Fruit fly (Drosophila melanogaster): ENCODE measurements around the gene KrT95D.

KrT95D gene

dm6 chr3R:24037538-24038265 is 6.1 kb upstream of the KrT95D start, which contains the start of gene spas (continued):
- TF ChIP-seq CG8290 (GFP tag; optimal IDR thresholded peaks at IDR 0.05) (peak; percentile 73), CG8290 (tag; optimal IDR thresholded peaks at IDR 0.05) (peak in 1 of 2 experiments; percentile 83), H2.0 (GFP tag; IDR thresholded peaks at IDR 0.05) (peak; percentile 57; the same call in 1 of the 2 replicates), CG6854 (GFP tag; optimal IDR thresholded peaks at IDR 0.05) (no peak), Usf (GFP tag; optimal IDR thresholded peaks at IDR 0.05) (peak; percentile 26), cwo (GFP tag; optimal IDR thresholded peaks at IDR 0.05) (no peak), Poxn (GFP tag; IDR thresholded peaks at IDR 0.05) (peak; percentile 39; the same call in 1 of the 2 replicates), CG10431 (GFP tag; optimal IDR thresholded peaks at IDR 0.05) (no peak), twi (tag; optimal IDR thresholded peaks at IDR 0.05) (peak; percentile 46), HLH4C (GFP tag; IDR thresholded peaks at IDR 0.05; ENCODE audit: partially characterized antibody) (peak; percentile 87), insv (GFP tag; optimal IDR thresholded peaks at IDR 0.05) (no peak), ap (GFP tag; IDR thresholded peaks at IDR 0.05) (peak; percentile 69; the same call in 1 of the 2 replicates), fd102C (GFP tag; optimal IDR thresholded peaks at IDR 0.05) (peak; percentile 31), gsb-n (tag; optimal IDR thresholded peaks at IDR 0.05) (no peak), wdn (GFP tag; IDR thresholded peaks at IDR 0.05) (no peak; the same call in 1 of the 2 replicates), slp2 (GFP tag; optimal IDR thresholded peaks at IDR 0.05) (peak; percentile 80), dimm (GFP tag; IDR thresholded peaks at IDR 0.05) (peak; percentile 54), phol (tag; optimal IDR thresholded peaks at IDR 0.05) (peak; percentile 81), CG32772 (GFP tag; IDR thresholded peaks at IDR 0.05) (peak; percentile 87), pnt (GFP tag; optimal IDR thresholded peaks at IDR 0.05) (peak; percentile 65), Lim3 (GFP tag; IDR thresholded peaks at IDR 0.05) (no peak), CG15073 (GFP tag; optimal IDR thresholded peaks at IDR 0.05) (peak; percentile 26), Dfd (GFP tag; optimal IDR thresholded peaks at IDR 0.05) (no peak), CG10321 (GFP tag; IDR thresholded peaks at IDR 0.05) (no peak), CG13894 (tag; optimal IDR thresholded peaks at IDR 0.05) (peak; percentile 53), lmd (GFP tag; IDR thresholded peaks at IDR 0.05) (peak; percentile 74), row (GFP tag; IDR thresholded peaks at IDR 0.05) (peak; percentile 93), CG12391 (tag; optimal IDR thresholded peaks at IDR 0.05) (peak; percentile 81), ham (GFP tag; IDR thresholded peaks at IDR 0.05) (no peak), CG5245 (GFP tag; optimal IDR thresholded peaks at IDR 0.05) (peak; percentile 22), slou (GFP tag; optimal IDR thresholded peaks at IDR 0.05) (no peak), ara (GFP tag; IDR thresholded peaks at IDR 0.05) (peak; percentile 62), NK7.1 (GFP tag; optimal IDR thresholded peaks at IDR 0.05) (peak; percentile 62), CG32767 (GFP tag; IDR thresholded peaks at IDR 0.05) (no peak; the same call in 1 of the 2 replicates), gce (GFP tag; IDR thresholded peaks at IDR 0.05) (no peak), gt (GFP tag; IDR thresholded peaks at IDR 0.05) (peak; percentile 60; the same call in 1 of the 2 replicates), Awh (GFP tag; IDR thresholded peaks at IDR 0.05) (0 out of 2 replicates have a peak, but pooled peaks have one; percentile 25), ase (GFP tag; IDR thresholded peaks at IDR 0.05) (peak; percentile 53; the same call in 1 of the 3 replicates), Hmx (GFP tag; optimal IDR thresholded peaks at IDR 0.05) (no peak), CG13123 (GFP tag; optimal IDR thresholded peaks at IDR 0.05) (peak; percentile 52), Stat92E (GFP tag; optimal IDR thresholded peaks at IDR 0.05) (no peak), CG8281 (tag; optimal IDR thresholded peaks at IDR 0.05) (peak; percentile 24), CG33213 (GFP tag; optimal IDR thresholded peaks at IDR 0.05) (peak; percentile 5), CG8388 (GFP tag; optimal IDR thresholded peaks at IDR 0.05) (peak; percentile 66), CG17802 (tag; optimal IDR thresholded peaks at IDR 0.05) (peak; percentile 29), CG7745 (tag; optimal IDR thresholded peaks at IDR 0.05) (no peak), CG3281 (GFP tag; optimal IDR thresholded peaks at IDR 0.05) (peak; percentile 50), Spps (tag; optimal IDR thresholded peaks at IDR 0.05) (peak; percentile 7), D19A (tag; optimal IDR thresholded peaks at IDR 0.05) (no peak), CG1024 (GFP tag; IDR thresholded peaks at IDR 0.05) (peak; percentile 53)

Measured in whole organism, embryonic.